Fruit fly (Drosophila melanogaster): ENCODE data around the gene CG14985.

The CG14985 gene

dm6 chr3L:3983466-3983946 is 19.8 kb upstream of the CG14985 start, which contains the start of gene scrt (continued):
- peak; percentile 28 for TF ChIP-seq CHES-1-like (GFP tag; optimal IDR thresholded peaks at IDR 0.05)
- TF ChIP-seq CG9609 (GFP tag; optimal IDR thresholded peaks at IDR 0.05): peak; percentile 21
- TF ChIP-seq CG11560 (tag; IDR thresholded peaks at IDR 0.05): no peak
- no peak for TF ChIP-seq Mad (GFP tag; optimal IDR thresholded peaks at IDR 0.05)
- TF ChIP-seq mirr (GFP tag; optimal IDR thresholded peaks at IDR 0.05): no peak
- TF ChIP-seq nerfin-2 (GFP tag; IDR thresholded peaks at IDR 0.05; ENCODE audit: partially characterized antibody): no peak
- TF ChIP-seq CG4328 (GFP tag; optimal IDR thresholded peaks at IDR 0.05): no peak
- TF ChIP-seq CG15479 (GFP tag; optimal IDR thresholded peaks at IDR 0.05): no peak
- no peak for TF ChIP-seq CG15011 (GFP tag; optimal IDR thresholded peaks at IDR 0.05)
- no peak for TF ChIP-seq Ravus (GFP tag; IDR thresholded peaks at IDR 0.05)
- TF ChIP-seq C15 (GFP tag; IDR thresholded peaks at IDR 0.05): no peak
- TF ChIP-seq CG6654 (GFP tag; optimal IDR thresholded peaks at IDR 0.05): no peak
- no peak for TF ChIP-seq salm (tag; optimal IDR thresholded peaks at IDR 0.05)
- TF ChIP-seq CG16863 (GFP tag; optimal IDR thresholded peaks at IDR 0.05): no peak
- TF ChIP-seq yki (optimal IDR thresholded peaks at IDR 0.05): peak; percentile 51
- TF ChIP-seq CG7786 (GFP tag; optimal IDR thresholded peaks at IDR 0.05): no peak
- no peak for TF ChIP-seq Adf1 (GFP tag; IDR thresholded peaks at IDR 0.05)
- TF ChIP-seq CG6791 (GFP tag; IDR thresholded peaks at IDR 0.05; ENCODE audit: partially characterized antibody): 0 out of 3 replicates have a peak, but pooled peaks have one; percentile 49
- TF ChIP-seq CG6765 (GFP tag; optimal IDR thresholded peaks at IDR 0.05): peak; percentile 26
- TF ChIP-seq fd102C (GFP tag; optimal IDR thresholded peaks at IDR 0.05): peak; percentile 34
- no peak for TF ChIP-seq ATbp (GFP tag; optimal IDR thresholded peaks at IDR 0.05)
- peak; percentile 32; the same call in 1 of the 2 replicates for TF ChIP-seq Rfx (GFP tag; IDR thresholded peaks at IDR 0.05)
- TF ChIP-seq slp2 (GFP tag; optimal IDR thresholded peaks at IDR 0.05): no peak
- peak; percentile 51 for TF ChIP-seq Ada2b (GFP tag; IDR thresholded peaks at IDR 0.05)
- TF ChIP-seq CG1602 (GFP tag; optimal IDR thresholded peaks at IDR 0.05): peak; percentile 16
- TF ChIP-seq CG11398 (GFP tag; optimal IDR thresholded peaks at IDR 0.05): peak; percentile 22
- TF ChIP-seq CG31224 (GFP tag; IDR thresholded peaks at IDR 0.05): no peak
- no peak; the same call in 1 of the 2 replicates for TF ChIP-seq sob (GFP tag; IDR thresholded peaks at IDR 0.05)
- TF ChIP-seq repo (GFP tag; optimal IDR thresholded peaks at IDR 0.05): no peak
- TF ChIP-seq dm (GFP tag; optimal IDR thresholded peaks at IDR 0.05): no peak
- TF ChIP-seq Camta (GFP tag; optimal IDR thresholded peaks at IDR 0.05): peak; percentile 11
- peak; percentile 9 for TF ChIP-seq CG13296 (GFP tag; optimal IDR thresholded peaks at IDR 0.05)
- no peak for TF ChIP-seq tup (GFP tag; optimal IDR thresholded peaks at IDR 0.05)
- TF ChIP-seq CG10321 (GFP tag; IDR thresholded peaks at IDR 0.05): no peak
- no peak for TF ChIP-seq gcm2 (GFP tag; optimal IDR thresholded peaks at IDR 0.05)
- no peak for TF ChIP-seq insv (GFP tag; optimal IDR thresholded peaks at IDR 0.05)
- TF ChIP-seq Drgx (GFP tag; IDR thresholded peaks at IDR 0.05): no peak
- TF ChIP-seq CG30020 (tag; optimal IDR thresholded peaks at IDR 0.05): peak; percentile 82
- TF ChIP-seq CG4854 (GFP tag; optimal IDR thresholded peaks at IDR 0.05): no peak
- no peak for TF ChIP-seq lov (optimal IDR thresholded peaks at IDR 0.05)
- peak; percentile 32; the same call in 1 of the 3 replicates for TF ChIP-seq lov (GFP tag; IDR thresholded peaks at IDR 0.05)
- TF ChIP-seq CG9797 (GFP tag; optimal IDR thresholded peaks at IDR 0.05): no peak
- peak; percentile 28 for TF ChIP-seq BtbVII (GFP tag; optimal IDR thresholded peaks at IDR 0.05)
- TF ChIP-seq B-H2 (GFP tag; optimal IDR thresholded peaks at IDR 0.05): peak; percentile 4
- no peak for TF ChIP-seq Fer3 (tag; optimal IDR thresholded peaks at IDR 0.05)
- TF ChIP-seq CG12659 (GFP tag; optimal IDR thresholded peaks at IDR 0.05): peak; percentile 35
- TF ChIP-seq CG3726 (GFP tag; IDR thresholded peaks at IDR 0.05): no peak
- TF ChIP-seq HLHmδ (GFP tag; optimal IDR thresholded peaks at IDR 0.05): no peak
- TF ChIP-seq CG6683 (GFP tag; optimal IDR thresholded peaks at IDR 0.05): peak; percentile 28
- TF ChIP-seq sc (optimal IDR thresholded peaks at IDR 0.05): no peak
- TF ChIP-seq sc (GFP tag; optimal IDR thresholded peaks at IDR 0.05): no peak
- no peak for TF ChIP-seq CG6854 (GFP tag; optimal IDR thresholded peaks at IDR 0.05)

Measured in whole organism, embryonic.